Fruit fly (Drosophila melanogaster) whole organism, embryonic: ENCODE measurements around the gene Ns4.
A peak's percentile ranks its signal among the peaks of the same experiment; 100 is the strongest.

Experiments used
- Atf-2 ChIP-seq: fragments of 200-800 bp; sonication (Bioruptor generic); optimal IDR thresholded peaks from 2 replicates; lab custom pipeline; 2016; ENCODE audit warnings: missing biosample characterization, missing genetic modification characterization
- CG1024 ChIP-seq: fragments of 200-800 bp; sonication (Bioruptor generic); IDR thresholded peaks from 2 replicates; pipeline ENCODE4 v1.3.6; 2022; ENCODE audit warnings: missing biosample characterization, missing genetic modification characterization
- CG10321 ChIP-seq: fragments of 200-800 bp; sonication (Bioruptor generic); IDR thresholded peaks from 2 replicates; pipeline ENCODE4 v1.3.6; 2022; ENCODE audit warnings: missing biosample characterization, missing genetic modification characterization
- CG12219 ChIP-seq: fragments of 200-800 bp; sonication (Bioruptor generic); optimal IDR thresholded peaks from 3 replicates; lab custom pipeline; 2018; ENCODE audit warnings: missing biosample characterization, mild to moderate bottlenecking, missing genetic modification characterization
- CG12659 ChIP-seq: fragments of 200-800 bp; sonication (Bioruptor generic); optimal IDR thresholded peaks from 3 replicates; lab custom pipeline; 2017; ENCODE audit warnings: mild to moderate bottlenecking, missing biosample characterization, missing genetic modification reagents, missing genetic modification characterization
- CG12769 ChIP-seq: fragments of 200-800 bp; sonication (Bioruptor generic); optimal IDR thresholded peaks from 2 replicates; lab custom pipeline; 2019; ENCODE audit warnings: missing biosample characterization, mild to moderate bottlenecking, missing genetic modification characterization, moderate library complexity
- CG12942 ChIP-seq: fragments of 200-800 bp; sonication (Bioruptor generic); optimal IDR thresholded peaks from 3 replicates; lab custom pipeline; 2016; ENCODE audit warnings: missing biosample characterization, missing genetic modification characterization
- CG14965 ChIP-seq: fragments of 200-800 bp; sonication (Bioruptor generic); optimal IDR thresholded peaks from 2 replicates; lab custom pipeline; 2016; ENCODE audit warnings: missing biosample characterization, missing genetic modification characterization, borderline replicate concordance
- CG16815 ChIP-seq: fragments of 200-800 bp; sonication (Bioruptor generic); optimal IDR thresholded peaks from 3 replicates; lab custom pipeline; 2017; ENCODE audit warnings: missing biosample characterization, mild to moderate bottlenecking, missing genetic modification characterization
- CG17186 ChIP-seq: fragments of 200-800 bp; sonication (Bioruptor generic); optimal IDR thresholded peaks from 3 replicates; lab custom pipeline; 2017; ENCODE audit warnings: missing biosample characterization, missing genetic modification reagents, missing genetic modification characterization
- CG17328 ChIP-seq: fragments of 200-800 bp; sonication (Bioruptor generic); IDR thresholded peaks from 2 replicates; pipeline ENCODE4 v1.3.6; 2022; ENCODE audit warnings: missing biosample characterization, missing genetic modification characterization
- CG17568 ChIP-seq: fragments of 200-800 bp; sonication (Bioruptor generic); optimal IDR thresholded peaks from 2 replicates; lab custom pipeline; 2018; ENCODE audit warnings: missing biosample characterization, mild to moderate bottlenecking, missing genetic modification characterization, moderate library complexity
- CG1792 ChIP-seq: fragments of 200-800 bp; sonication (Bioruptor generic); optimal IDR thresholded peaks from 2 replicates; lab custom pipeline; 2016; ENCODE audit warnings: missing biosample characterization, missing genetic modification characterization
- CG2202 ChIP-seq: fragments of 200-800 bp; sonication (Bioruptor generic); optimal IDR thresholded peaks from 2 replicates; lab custom pipeline; 2018; ENCODE audit warnings: missing biosample characterization, mild to moderate bottlenecking, missing genetic modification characterization
- CG34224 ChIP-seq: fragments of 200-800 bp; sonication (Bioruptor generic); IDR thresholded peaks from 3 replicates; pipeline ENCODE4 v1.3.6; 2022; ENCODE audit warnings: missing biosample characterization, missing genetic modification characterization; ENCODE audit not compliant: partially characterized antibody
- CG3995 ChIP-seq: fragments of 200-800 bp; sonication (Bioruptor generic); optimal IDR thresholded peaks from 3 replicates; lab custom pipeline; 2016; ENCODE audit warnings: missing biosample characterization, missing genetic modification characterization
- CG4404 ChIP-seq: fragments of 200-800 bp; sonication (Bioruptor generic); IDR thresholded peaks from 2 replicates; pipeline ENCODE4 v1.3.6; 2022; ENCODE audit warnings: missing biosample characterization, missing genetic modification characterization
- CG5953 ChIP-seq: fragments of 200-800 bp; sonication (Bioruptor generic); IDR thresholded peaks from 2 replicates; pipeline ENCODE4 v1.3.6; 2022; ENCODE audit warnings: missing biosample characterization, missing genetic modification characterization
- CG6765 ChIP-seq: fragments of 200-800 bp; sonication (Bioruptor generic); optimal IDR thresholded peaks from 3 replicates; lab custom pipeline; 2017; ENCODE audit warnings: missing biosample characterization, mild to moderate bottlenecking, missing genetic modification characterization
- CG8281 ChIP-seq: fragments of 200-800 bp; sonication (Bioruptor generic); optimal IDR thresholded peaks from 2 replicates; lab custom pipeline; 2018; ENCODE audit warnings: missing biosample characterization, mild to moderate bottlenecking, missing genetic modification characterization, moderate library complexity
- CG8290 ChIP-seq, 3 experiments: fragments of 200-800 bp; sonication (Bioruptor generic); optimal IDR thresholded peaks; 2 replicates each; lab custom pipeline; 2016 to 2019; ENCODE audit warnings: missing biosample characterization in 3 of 3, missing genetic modification characterization in 3 of 3, mild to moderate bottlenecking in 2 of 3, moderate library complexity in 1 of 3
- CG8944 ChIP-seq: fragments of 200-800 bp; sonication (Bioruptor generic); optimal IDR thresholded peaks from 3 replicates; lab custom pipeline; 2016; ENCODE audit warnings: missing biosample characterization, missing genetic modification characterization
- Chrac-16 ChIP-seq: fragments of 200-800 bp; sonication (Bioruptor generic); optimal IDR thresholded peaks from 3 replicates; lab custom pipeline; 2016; ENCODE audit warnings: missing biosample characterization, missing genetic modification characterization
- Dad ChIP-seq: fragments of 200-800 bp; sonication (Bioruptor generic); optimal IDR thresholded peaks from 3 replicates; lab custom pipeline; 2016; ENCODE audit warnings: missing biosample characterization, missing genetic modification characterization
- Deaf1 ChIP-seq: fragments of 200-800 bp; optimal IDR thresholded peaks from 3 replicates; lab custom pipeline; 2019; ENCODE audit warnings: missing biosample characterization, mild to moderate bottlenecking, missing genetic modification characterization, moderate library complexity
- Dref ChIP-seq: fragments of 200-800 bp; sonication (Bioruptor generic); IDR thresholded peaks from 2 replicates; pipeline ENCODE4 v1.3.6; 2022; ENCODE audit warnings: missing biosample characterization, missing genetic modification characterization
- E2f1 ChIP-seq: fragments of 200-800 bp; sonication (Bioruptor generic); IDR thresholded peaks from 2 replicates; pipeline ENCODE4 v1.3.6; 2022; ENCODE audit warnings: missing biosample characterization, missing genetic modification characterization
- Ets65A ChIP-seq: fragments of 200-800 bp; sonication (Bioruptor generic); peaks from one replicate; lab custom pipeline; 2016; ENCODE audit warnings: missing biosample characterization, missing genetic modification characterization
- HmgZ ChIP-seq: fragments of 200-800 bp; sonication (Bioruptor generic); optimal IDR thresholded peaks from 2 replicates; lab custom pipeline; 2018; ENCODE audit warnings: missing biosample characterization, mild to moderate bottlenecking, missing genetic modification characterization
- Hsf ChIP-seq: fragments of 200-800 bp; sonication (Bioruptor generic); optimal IDR thresholded peaks from 3 replicates; lab custom pipeline; 2016; ENCODE audit warnings: missing biosample characterization, missing genetic modification characterization
- Mes4 ChIP-seq: fragments of 200-800 bp; sonication (Bioruptor generic); optimal IDR thresholded peaks from 2 replicates; lab custom pipeline; 2016; ENCODE audit warnings: missing biosample characterization, missing genetic modification characterization
- Neu2 ChIP-seq: fragments of 200-800 bp; sonication (Bioruptor generic); optimal IDR thresholded peaks from 3 replicates; lab custom pipeline; 2016; ENCODE audit warnings: missing biosample characterization, missing genetic modification characterization, borderline replicate concordance
- Nf-YC ChIP-seq: fragments of 200-800 bp; optimal IDR thresholded peaks from 3 replicates; lab custom pipeline; 2019; ENCODE audit warnings: missing biosample characterization, mild to moderate bottlenecking, missing genetic modification characterization, moderate library complexity
- Rx ChIP-seq: fragments of 200-800 bp; sonication (Bioruptor generic); IDR thresholded peaks from 2 replicates; pipeline ENCODE4 v1.3.6; 2022; ENCODE audit warnings: missing biosample characterization, missing genetic modification characterization
- bigmax ChIP-seq: fragments of 200-800 bp; sonication (Bioruptor generic); optimal IDR thresholded peaks from 2 replicates; lab custom pipeline; 2018; ENCODE audit warnings: missing biosample characterization, mild to moderate bottlenecking, missing genetic modification characterization
- chif ChIP-seq, 2 experiments: fragments of 200-800 bp; sonication (Bioruptor generic); optimal IDR thresholded peaks; 3 replicates each; lab custom pipeline; 2016; ENCODE audit warnings: missing biosample characterization in 2 of 2, missing genetic modification characterization in 2 of 2
- chn ChIP-seq: fragments of 200-800 bp; sonication (Bioruptor generic); optimal IDR thresholded peaks from 2 replicates; lab custom pipeline; 2016; ENCODE audit warnings: missing biosample characterization, missing genetic modification characterization
- da ChIP-seq: fragments of 200-800 bp; sonication (Bioruptor generic); optimal IDR thresholded peaks from 2 replicates; lab custom pipeline; 2016; ENCODE audit warnings: missing biosample characterization, missing genetic modification characterization
- dati ChIP-seq: fragments of 200-800 bp; sonication (Bioruptor generic); IDR thresholded peaks from 2 replicates; pipeline ENCODE4 v1.3.6; 2022; ENCODE audit warnings: missing biosample characterization, missing genetic modification characterization
- emc ChIP-seq: fragments of 200-800 bp; sonication (Bioruptor generic); optimal IDR thresholded peaks from 2 replicates; lab custom pipeline; 2016; ENCODE audit warnings: missing biosample characterization, missing genetic modification characterization
- ham ChIP-seq: fragments of 200-800 bp; sonication (Bioruptor generic); IDR thresholded peaks from 2 replicates; pipeline ENCODE4 v1.3.6; 2022; ENCODE audit warnings: missing biosample characterization, missing genetic modification characterization
- lov ChIP-seq, 2 experiments: fragments of 200-800 bp in 1 of 2; fragments of >200 bp in 1 of 2; sonication (Bioruptor generic) in 1 of 2; IDR thresholded peaks in 1 of 2; optimal IDR thresholded peaks in 1 of 2; 2 replicates in 1 of 2; 3 replicates in 1 of 2; pipeline versions ENCODE4 v1.3.6 to Lab custom; 2017 to 2022; ENCODE audit warnings: missing biosample characterization in 1 of 2, missing genetic modification characterization in 1 of 2
- luna ChIP-seq: fragments of 200-800 bp; sonication (Bioruptor generic); optimal IDR thresholded peaks from 2 replicates; lab custom pipeline; 2016; ENCODE audit warnings: missing biosample characterization, missing genetic modification characterization
- pzg ChIP-seq: fragments of 200-800 bp; sonication (Bioruptor generic); optimal IDR thresholded peaks from 3 replicates; lab custom pipeline; 2018; ENCODE audit warnings: missing biosample characterization, mild to moderate bottlenecking, missing genetic modification characterization, moderate library complexity
- repo ChIP-seq: fragments of 200-800 bp; sonication (Bioruptor generic); optimal IDR thresholded peaks from 2 replicates; lab custom pipeline; 2016; ENCODE audit warnings: missing biosample characterization, missing genetic modification characterization
- ro ChIP-seq: fragments of 200-800 bp; sonication (Bioruptor generic); IDR thresholded peaks from 2 replicates; pipeline ENCODE4 v1.3.6; 2022; ENCODE audit warnings: missing biosample characterization, missing genetic modification characterization
- shn ChIP-seq: fragments of 200-800 bp; sonication (Bioruptor generic); optimal IDR thresholded peaks from 3 replicates; lab custom pipeline; 2016; ENCODE audit warnings: missing biosample characterization, missing genetic modification characterization
- ssp ChIP-seq: fragments of 200-800 bp; sonication (Bioruptor generic); IDR thresholded peaks from 2 replicates; pipeline ENCODE4 v1.3.6; 2022; ENCODE audit warnings: missing biosample characterization, missing genetic modification characterization
- tio ChIP-seq: fragments of 200-800 bp; sonication (Bioruptor generic); optimal IDR thresholded peaks from 2 replicates; lab custom pipeline; 2017; ENCODE audit warnings: missing biosample characterization, missing genetic modification characterization, inconsistent platforms
- trem ChIP-seq: fragments of 200-800 bp; optimal IDR thresholded peaks from 3 replicates; lab custom pipeline; 2019; ENCODE audit warnings: missing biosample characterization, mild to moderate bottlenecking, missing genetic modification characterization, moderate library complexity

The Ns4 gene

dm6 chr2L:20758847-20759465, 6.7 kb downstream of the Ns4 start (continued):
- TF ChIP-seq repo (GFP tag; lab: Kevin White, UChicago) (peak; percentile 20), shn (GFP tag; lab: Kevin White, UChicago) (peak; percentile 33), CG4404 (peak; percentile 64), trem (tag; lab: Kevin White, UChicago) (peak; percentile 66), Hsf (GFP tag; lab: Kevin White, UChicago) (peak; percentile 46), CG12942 (GFP tag; lab: Kevin White, UChicago) (peak; percentile 6), chn (GFP tag; lab: Kevin White, UChicago) (peak; percentile 46), CG1024 (GFP tag; lab: Robert Waterston, UW) (peak; percentile 44; the same call in 1 of the 2 replicates), Ets65A (GFP tag; lab: Kevin White, UChicago) (peak; percentile 70), dati (no peak), CG8290 (GFP tag; optimal IDR thresholded peaks at IDR 0.05; lab: Kevin White, UChicago) (no peak), CG8290 (tag; optimal IDR thresholded peaks at IDR 0.05; lab: Kevin White, UChicago) (peak in 1 of 2 experiments; percentile 35), Nf-YC (tag; lab: Kevin White, UChicago) (peak; percentile 52), luna (GFP tag; lab: Kevin White, UChicago) (no peak), CG10321 (GFP tag; lab: Robert Waterston, UW) (no peak), lov (optimal IDR thresholded peaks at IDR 0.05; lab: Kevin White, UChicago) (no peak), lov (GFP tag; IDR thresholded peaks at IDR 0.05; lab: Robert Waterston, UW) (no peak), CG17186 (no peak), CG1792 (GFP tag; lab: Kevin White, UChicago) (peak; percentile 19), tio (GFP tag; lab: Kevin White, UChicago) (peak; percentile 57), chif (GFP tag; optimal IDR thresholded peaks at IDR 0.05; lab: Kevin White, UChicago) (peak; percentile 34 to 47), emc (GFP tag; lab: Kevin White, UChicago) (no peak), ham (GFP tag; lab: Robert Waterston, UW) (peak; percentile 26; the same call in 1 of the 2 replicates), CG8944 (peak; percentile 28), CG2202 (tag; lab: Kevin White, UChicago) (no peak), ssp (GFP tag; lab: Robert Waterston, UW) (peak; percentile 49), CG16815 (GFP tag; lab: Kevin White, UChicago) (peak; percentile 45), Rx (GFP tag; lab: Robert Waterston, UW) (0 out of 2 replicates have a peak, but pooled peaks have one; percentile 33), Neu2 (GFP tag; lab: Kevin White, UChicago) (peak; percentile 10), CG8281 (peak; percentile 28), CG17328 (GFP tag; lab: Robert Waterston, UW) (peak; percentile 6; the same call in 1 of the 2 replicates), CG17568 (GFP tag; lab: Kevin White, UChicago) (no peak), CG12659 (GFP tag; lab: Kevin White, UChicago) (peak; percentile 64), CG34224 (no peak), CG12769 (tag; lab: Kevin White, UChicago) (peak; percentile 69), Mes4 (peak; percentile 0), Dref (GFP tag; lab: Robert Waterston, UW) (no peak), Atf-2 (GFP tag; lab: Kevin White, UChicago) (peak; percentile 30), Dad (GFP tag; lab: Kevin White, UChicago) (peak; percentile 65), Chrac-16 (peak; percentile 55), CG6765 (GFP tag; lab: Kevin White, UChicago) (peak; percentile 75), HmgZ (tag; lab: Kevin White, UChicago) (peak; percentile 31), pzg (GFP tag; lab: Kevin White, UChicago) (no peak), ro (GFP tag; lab: Robert Waterston, UW) (0 out of 2 replicates have a peak, but pooled peaks have one; percentile 18), da (GFP tag; lab: Kevin White, UChicago) (no peak), CG3995 (GFP tag; lab: Kevin White, UChicago) (no peak), E2f1 (GFP tag; lab: Robert Waterston, UW) (peak; percentile 64), Deaf1 (tag; lab: Kevin White, UChicago) (peak; percentile 61), bigmax (GFP tag; lab: Kevin White, UChicago) (no peak), CG12219 (GFP tag; lab: Kevin White, UChicago) (peak; percentile 38), CG5953 (GFP tag; lab: Robert Waterston, UW) (no peak), CG14965 (no peak)
